Worm (Caenorhabditis elegans): ENCODE results near the gene K10B4.1.

DNA sequence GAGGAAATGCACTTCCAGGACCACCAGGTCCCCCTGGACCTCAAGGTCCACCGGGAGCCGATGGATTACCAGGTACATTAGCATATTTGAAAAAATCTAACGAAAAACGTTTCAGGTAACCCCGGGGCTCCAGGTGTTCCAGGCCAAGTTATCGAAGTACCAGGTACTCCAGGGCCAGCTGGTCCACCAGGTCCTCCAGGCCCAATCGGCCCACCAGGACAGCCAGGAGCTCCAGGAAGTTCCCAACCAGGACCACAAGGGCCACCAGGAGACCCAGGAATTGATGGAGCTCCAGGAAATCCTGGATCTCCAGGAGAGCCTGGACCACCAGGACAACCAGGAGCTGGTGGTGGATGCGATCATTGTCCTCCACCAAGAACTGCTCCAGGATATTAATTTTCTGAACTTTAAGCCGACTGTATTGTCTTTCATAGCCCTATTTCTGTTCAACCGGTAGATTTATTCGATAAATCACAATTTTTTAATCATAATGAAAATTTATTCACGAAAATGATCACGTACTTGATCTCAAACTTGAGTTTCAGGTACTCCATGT is 29.9 kb upstream of the K10B4.1 start:
- TF ChIP-seq lsy-2 (tag; optimal IDR thresholded peaks at IDR 0.05) (no peak), zip-4 (GFP tag; optimal IDR thresholded peaks at IDR 0.05) (no peak), nhr-76 (tag; optimal IDR thresholded peaks at IDR 0.05) (no peak)
